Fruit fly (Drosophila melanogaster) whole organism, embryonic: ENCODE results near the gene CG13838.

Experiments
- Atf-2 ChIP-seq: fragments of 200-800 bp; sonication (Bioruptor generic); optimal IDR thresholded peaks from 2 replicates; lab custom pipeline; 2016; ENCODE audit warnings: missing biosample characterization, missing genetic modification characterization
- Bdp1 ChIP-seq: fragments of 200-800 bp; sonication (Bioruptor generic); optimal IDR thresholded peaks from 3 replicates; lab custom pipeline; 2016; ENCODE audit warnings: missing biosample characterization, missing genetic modification characterization
- BtbVII ChIP-seq: fragments of 200-800 bp; sonication (Bioruptor generic); optimal IDR thresholded peaks from 3 replicates; lab custom pipeline; 2017; ENCODE audit warnings: missing biosample characterization, mild to moderate bottlenecking, missing genetic modification characterization
- CG10654 ChIP-seq: fragments of 200-800 bp; sonication (Bioruptor generic); optimal IDR thresholded peaks from 2 replicates; lab custom pipeline; 2016; ENCODE audit warnings: missing biosample characterization, missing genetic modification characterization
- CG12744 ChIP-seq: fragments of 200-800 bp; sonication (Bioruptor generic); optimal IDR thresholded peaks from 2 replicates; lab custom pipeline; 2016; ENCODE audit warnings: missing biosample characterization, missing genetic modification characterization
- CG14050 ChIP-seq: fragments of 200-800 bp; sonication (Bioruptor generic); IDR thresholded peaks from 3 replicates; pipeline ENCODE4 v1.3.6; 2022; ENCODE audit warnings: missing biosample characterization, missing genetic modification characterization
- CG15479 ChIP-seq: fragments of 200-800 bp; sonication (Bioruptor generic); optimal IDR thresholded peaks from 3 replicates; lab custom pipeline; 2019; ENCODE audit warnings: missing biosample characterization, mild to moderate bottlenecking, missing genetic modification characterization, moderate library complexity
- CG15514 ChIP-seq: fragments of 200-800 bp; sonication (Bioruptor generic); optimal IDR thresholded peaks from 3 replicates; lab custom pipeline; 2017; ENCODE audit warnings: missing biosample characterization, missing genetic modification characterization, mild to moderate bottlenecking, moderate library complexity, missing genetic modification reagents
- CG1647 ChIP-seq: fragments of 200-800 bp; sonication (Bioruptor generic); optimal IDR thresholded peaks from 3 replicates; lab custom pipeline; 2016; ENCODE audit warnings: missing biosample characterization, missing genetic modification characterization
- CG17359 ChIP-seq: fragments of 200-800 bp; sonication (Bioruptor generic); optimal IDR thresholded peaks from 3 replicates; lab custom pipeline; 2018; ENCODE audit warnings: missing biosample characterization, mild to moderate bottlenecking, missing genetic modification characterization, moderate library complexity
- CG17912 ChIP-seq: fragments of 200-800 bp; sonication (Bioruptor generic); optimal IDR thresholded peaks from 2 replicates; lab custom pipeline; 2018; ENCODE audit warnings: missing biosample characterization, mild to moderate bottlenecking, missing genetic modification characterization
- CG2116 ChIP-seq: fragments of 200-800 bp; sonication (Bioruptor generic); optimal IDR thresholded peaks from 3 replicates; lab custom pipeline; 2018; ENCODE audit warnings: missing biosample characterization, mild to moderate bottlenecking, missing genetic modification characterization
- CG3065 ChIP-seq: fragments of 200-800 bp; sonication (Bioruptor generic); optimal IDR thresholded peaks from 2 replicates; lab custom pipeline; 2016; ENCODE audit warnings: missing biosample characterization, missing genetic modification characterization
- CG33213 ChIP-seq: fragments of 200-800 bp; sonication (Bioruptor generic); optimal IDR thresholded peaks from 3 replicates; lab custom pipeline; 2016; ENCODE audit warnings: missing biosample characterization, missing genetic modification characterization
- CG3407 ChIP-seq: fragments of 200-800 bp; sonication (Bioruptor generic); optimal IDR thresholded peaks from 2 replicates; lab custom pipeline; 2018; ENCODE audit warnings: missing biosample characterization, mild to moderate bottlenecking, missing genetic modification characterization
- CG34224 ChIP-seq: fragments of 200-800 bp; sonication (Bioruptor generic); IDR thresholded peaks from 3 replicates; pipeline ENCODE4 v1.3.6; 2022; ENCODE audit warnings: missing biosample characterization, missing genetic modification characterization; ENCODE audit not compliant: partially characterized antibody
- CG5953 ChIP-seq: fragments of 200-800 bp; sonication (Bioruptor generic); IDR thresholded peaks from 2 replicates; pipeline ENCODE4 v1.3.6; 2022; ENCODE audit warnings: missing biosample characterization, missing genetic modification characterization
- CG6254 ChIP-seq: fragments of 200-800 bp; sonication (Bioruptor generic); optimal IDR thresholded peaks from 3 replicates; lab custom pipeline; 2017; ENCODE audit warnings: mild to moderate bottlenecking, missing biosample characterization, missing genetic modification reagents, missing genetic modification characterization
- CG6272 ChIP-seq: fragments of 200-800 bp; sonication (Bioruptor generic); IDR thresholded peaks from 2 replicates; pipeline ENCODE4 v1.3.6; 2022; ENCODE audit warnings: missing biosample characterization, missing genetic modification characterization
- CG6683 ChIP-seq: fragments of 200-800 bp; sonication (Bioruptor generic); optimal IDR thresholded peaks from 2 replicates; lab custom pipeline; 2017; ENCODE audit warnings: missing biosample characterization, mild to moderate bottlenecking, missing genetic modification characterization, missing genetic modification reagents
- CG6765 ChIP-seq: fragments of 200-800 bp; sonication (Bioruptor generic); optimal IDR thresholded peaks from 3 replicates; lab custom pipeline; 2017; ENCODE audit warnings: missing biosample characterization, mild to moderate bottlenecking, missing genetic modification characterization
- CG7745 ChIP-seq: fragments of 200-800 bp; sonication (Bioruptor generic); optimal IDR thresholded peaks from 2 replicates; lab custom pipeline; 2018; ENCODE audit warnings: missing biosample characterization, mild to moderate bottlenecking, missing genetic modification characterization, moderate library complexity
- CG7786 ChIP-seq: fragments of 200-800 bp; sonication (Bioruptor generic); optimal IDR thresholded peaks from 2 replicates; lab custom pipeline; 2016; ENCODE audit warnings: missing biosample characterization, missing genetic modification characterization
- CG7839 ChIP-seq: fragments of 200-800 bp; sonication (Bioruptor generic); optimal IDR thresholded peaks from 3 replicates; lab custom pipeline; 2018; ENCODE audit warnings: missing biosample characterization, mild to moderate bottlenecking, missing genetic modification characterization, moderate library complexity
- Gsc ChIP-seq: fragments of 200-800 bp; sonication (Bioruptor generic); IDR thresholded peaks from 2 replicates; pipeline ENCODE4 v1.3.6; 2022; ENCODE audit warnings: missing biosample characterization, missing genetic modification characterization
- H2.0 ChIP-seq: fragments of 200-800 bp; sonication (Bioruptor generic); IDR thresholded peaks from 2 replicates; pipeline ENCODE4 v1.3.6; 2022; ENCODE audit warnings: missing biosample characterization, missing genetic modification characterization
- HHEX ChIP-seq: fragments of 200-800 bp; sonication (Bioruptor generic); optimal IDR thresholded peaks from 3 replicates; lab custom pipeline; 2017; ENCODE audit warnings: missing biosample characterization, mild to moderate bottlenecking, missing genetic modification characterization, missing genetic modification reagents
- Hr39 ChIP-seq: fragments of >200 bp; optimal IDR thresholded peaks from 2 replicates; lab custom pipeline; 2017
- Nf-YB ChIP-seq: fragments of 200-800 bp; sonication (Bioruptor generic); optimal IDR thresholded peaks from 3 replicates; lab custom pipeline; 2019; ENCODE audit warnings: missing biosample characterization, mild to moderate bottlenecking, missing genetic modification characterization, moderate library complexity
- Taf1 ChIP-seq: fragments of 200-800 bp; sonication (Bioruptor generic); IDR thresholded peaks from 2 replicates; pipeline ENCODE4 v1.3.6; 2022; ENCODE audit warnings: missing biosample characterization, missing genetic modification characterization
- Usf ChIP-seq: fragments of 200-800 bp; sonication (Bioruptor generic); optimal IDR thresholded peaks from 2 replicates; lab custom pipeline; 2017; ENCODE audit warnings: missing genotype, missing biosample characterization, missing genetic modification characterization
- aop ChIP-seq: fragments of 200-800 bp; sonication (Bioruptor generic); IDR thresholded peaks from 2 replicates; pipeline ENCODE4 v1.3.6; 2022; ENCODE audit warnings: missing biosample characterization, missing genetic modification characterization
- ash1 ChIP-seq: fragments of 200-800 bp; sonication (Bioruptor generic); optimal IDR thresholded peaks from 2 replicates; lab custom pipeline; 2018; ENCODE audit warnings: missing biosample characterization, mild to moderate bottlenecking, missing genetic modification characterization
- ato ChIP-seq: fragments of 200-800 bp; sonication (Bioruptor generic); IDR thresholded peaks from 2 replicates; pipeline ENCODE4 v1.3.6; 2022; ENCODE audit warnings: missing biosample characterization, missing genetic modification characterization; ENCODE audit not compliant: partially characterized antibody
- ci ChIP-seq: fragments of 200-800 bp; sonication (Bioruptor generic); IDR thresholded peaks from 3 replicates; pipeline ENCODE4 v1.3.6; 2022; ENCODE audit warnings: missing biosample characterization, missing genetic modification characterization
- corto ChIP-seq: fragments of 200-800 bp; sonication (Bioruptor generic); optimal IDR thresholded peaks from 2 replicates; lab custom pipeline; 2016; ENCODE audit warnings: missing biosample characterization, mild to moderate bottlenecking, missing genetic modification characterization, moderate library complexity
- cwo ChIP-seq: fragments of 200-800 bp; sonication (Bioruptor generic); optimal IDR thresholded peaks from 3 replicates; lab custom pipeline; 2017; ENCODE audit warnings: missing biosample characterization, missing genetic modification characterization, mild to moderate bottlenecking, moderate library complexity, missing genetic modification reagents
- exex ChIP-seq: fragments of 200-800 bp; sonication (Bioruptor generic); optimal IDR thresholded peaks from 4 replicates; lab custom pipeline; 2018; ENCODE audit warnings: missing biosample characterization, mild to moderate bottlenecking, missing genetic modification characterization, moderate library complexity
- fu2 ChIP-seq: fragments of 200-800 bp; sonication (Bioruptor generic); optimal IDR thresholded peaks from 2 replicates; lab custom pipeline; 2016; ENCODE audit warnings: missing biosample characterization, missing genetic modification characterization
- gro ChIP-seq: fragments of 200-800 bp; sonication (Bioruptor generic); optimal IDR thresholded peaks from 2 replicates; lab custom pipeline; 2016; ENCODE audit warnings: missing biosample characterization, missing genetic modification characterization
- mam ChIP-seq: fragments of 200-800 bp; sonication (Bioruptor generic); optimal IDR thresholded peaks from 3 replicates; lab custom pipeline; 2016; ENCODE audit warnings: missing biosample characterization, missing genetic modification characterization
- pho ChIP-seq: fragments of 200-800 bp; sonication (Bioruptor generic); optimal IDR thresholded peaks from 2 replicates; lab custom pipeline; 2016; ENCODE audit warnings: missing biosample characterization, missing genetic modification characterization
- ro ChIP-seq: fragments of 200-800 bp; sonication (Bioruptor generic); IDR thresholded peaks from 2 replicates; pipeline ENCODE4 v1.3.6; 2022; ENCODE audit warnings: missing biosample characterization, missing genetic modification characterization
- sisA ChIP-seq: fragments of 200-800 bp; sonication (Bioruptor generic); IDR thresholded peaks from 2 replicates; pipeline ENCODE4 v1.3.6; 2022; ENCODE audit warnings: missing biosample characterization, missing genetic modification characterization
- ssp ChIP-seq: fragments of 200-800 bp; sonication (Bioruptor generic); IDR thresholded peaks from 2 replicates; pipeline ENCODE4 v1.3.6; 2022; ENCODE audit warnings: missing biosample characterization, missing genetic modification characterization
- stwl ChIP-seq: fragments of 200-800 bp; sonication (Bioruptor generic); optimal IDR thresholded peaks from 3 replicates; lab custom pipeline; 2018; ENCODE audit warnings: missing biosample characterization, mild to moderate bottlenecking, missing genetic modification characterization, moderate library complexity
- tgo ChIP-seq: fragments of 200-800 bp; sonication (Bioruptor generic); IDR thresholded peaks from 3 replicates; pipeline ENCODE4 v1.3.6; 2022; ENCODE audit warnings: missing biosample characterization, missing genetic modification characterization
- tx ChIP-seq: fragments of 200-800 bp; sonication (Bioruptor generic); optimal IDR thresholded peaks from 2 replicates; lab custom pipeline; 2016; ENCODE audit warnings: missing biosample characterization, missing genetic modification characterization
- unc-4 ChIP-seq: fragments of 200-800 bp; sonication (Bioruptor generic); IDR thresholded peaks from 2 replicates; pipeline ENCODE4 v1.3.6; 2022; ENCODE audit warnings: missing biosample characterization, missing genetic modification characterization; ENCODE audit not compliant: partially characterized antibody
- wdn ChIP-seq: fragments of 200-800 bp; sonication (Bioruptor generic); IDR thresholded peaks from 2 replicates; pipeline ENCODE4 v1.3.6; 2022; ENCODE audit warnings: missing biosample characterization, missing genetic modification characterization
- wek ChIP-seq: fragments of 200-800 bp; sonication (Bioruptor generic); optimal IDR thresholded peaks from 3 replicates; lab custom pipeline; 2018; ENCODE audit warnings: missing biosample characterization, mild to moderate bottlenecking, missing genetic modification characterization, moderate library complexity

CG13838 gene

dm6 chr3R:23046529-23046943 lies 4.5 kb downstream of the CG13838 start (continued):
- TF ChIP-seq unc-4 (GFP tag; lab: Robert Waterston, UW) = no peak
- TF ChIP-seq CG10654 (GFP tag; lab: Kevin White, UChicago) = no peak
- TF ChIP-seq CG6683 (GFP tag; lab: Kevin White, UChicago) = no peak
- peak; percentile 17; the same call in 1 of the 3 replicates for TF ChIP-seq CG14050 (GFP tag; lab: Robert Waterston, UW)
- TF ChIP-seq Atf-2 = no peak
- TF ChIP-seq CG6272 = no peak
- TF ChIP-seq BtbVII (GFP tag; lab: Kevin White, UChicago) = no peak
- TF ChIP-seq mam (GFP tag; lab: Kevin White, UChicago) = peak; percentile 55
- TF ChIP-seq sisA = peak; percentile 49; the same call in 1 of the 2 replicates
- TF ChIP-seq Gsc (GFP tag; lab: Robert Waterston, UW) = no peak
- TF ChIP-seq fu2 (GFP tag; lab: Kevin White, UChicago) = no peak
- peak; percentile 57; the same call in 2 of the 3 replicates for TF ChIP-seq tgo (GFP tag; lab: Robert Waterston, UW)
- TF ChIP-seq CG34224 (GFP tag; lab: Robert Waterston, UW) = no peak
- no peak for TF ChIP-seq ro (GFP tag; lab: Robert Waterston, UW)
- peak; percentile 39 for TF ChIP-seq CG15514 (GFP tag; lab: Kevin White, UChicago)
- TF ChIP-seq tx (GFP tag; lab: Kevin White, UChicago) = peak; percentile 10
- no peak for TF ChIP-seq Bdp1 (GFP tag; lab: Kevin White, UChicago)
- no peak for TF ChIP-seq CG6254 (GFP tag; lab: Kevin White, UChicago)
- peak; percentile 11 for TF ChIP-seq HHEX (GFP tag; lab: Kevin White, UChicago)
- peak; percentile 38; the same call in 1 of the 2 replicates for TF ChIP-seq H2.0 (GFP tag; lab: Robert Waterston, UW)
- TF ChIP-seq cwo = peak; percentile 19
- TF ChIP-seq ssp (GFP tag; lab: Robert Waterston, UW) = 0 out of 2 replicates have a peak, but pooled peaks have one; percentile 12
- TF ChIP-seq CG17359 (tag; lab: Kevin White, UChicago) = no peak
- TF ChIP-seq CG15479 (GFP tag; lab: Kevin White, UChicago) = no peak
- TF ChIP-seq CG6765 (GFP tag; lab: Kevin White, UChicago) = no peak
- TF ChIP-seq CG7839 = peak; percentile 45
- no peak for TF ChIP-seq ash1 (GFP tag; lab: Kevin White, UChicago)
- TF ChIP-seq Usf (GFP tag; lab: Kevin White, UChicago) = no peak
- 0 out of 2 replicates have a peak, but pooled peaks have one; percentile 24 for TF ChIP-seq CG5953 (GFP tag; lab: Robert Waterston, UW)
- peak; percentile 74 for TF ChIP-seq corto (GFP tag; lab: Kevin White, UChicago)
- TF ChIP-seq Hr39 (lab: Kevin White, UChicago) = no peak
- TF ChIP-seq stwl = no peak
- TF ChIP-seq CG17912 (GFP tag; lab: Kevin White, UChicago) = no peak
- no peak for TF ChIP-seq aop (GFP tag; lab: Robert Waterston, UW)
- TF ChIP-seq Nf-YB (GFP tag; lab: Kevin White, UChicago) = no peak
- TF ChIP-seq pho (GFP tag; lab: Kevin White, UChicago) = peak; percentile 47
- no peak for TF ChIP-seq CG12744
- TF ChIP-seq CG1647 (GFP tag; lab: Kevin White, UChicago) = no peak
- no peak for TF ChIP-seq CG3407 (GFP tag; lab: Kevin White, UChicago)
- TF ChIP-seq CG7745 (tag; lab: Kevin White, UChicago) = no peak
- TF ChIP-seq CG7786 (GFP tag; lab: Kevin White, UChicago) = peak; percentile 59
- no peak for TF ChIP-seq wek (GFP tag; lab: Kevin White, UChicago)
- TF ChIP-seq ci (GFP tag; lab: Robert Waterston, UW) = 0 out of 3 replicates have a peak, but pooled peaks have one; percentile 39
- no peak for TF ChIP-seq CG2116
- no peak for TF ChIP-seq ato
- peak; percentile 44; the same call in 1 of the 2 replicates for TF ChIP-seq wdn
- no peak for TF ChIP-seq Taf1 (GFP tag; lab: Robert Waterston, UW)
- TF ChIP-seq exex (tag; lab: Kevin White, UChicago) = no peak
- TF ChIP-seq CG3065 (GFP tag; lab: Kevin White, UChicago) = no peak
- no peak for TF ChIP-seq gro (GFP tag; lab: Kevin White, UChicago)
- no peak for TF ChIP-seq CG33213 (GFP tag; lab: Kevin White, UChicago)
